Worm (Caenorhabditis elegans): ENCODE data around the gene C31H2.3.

DNA sequence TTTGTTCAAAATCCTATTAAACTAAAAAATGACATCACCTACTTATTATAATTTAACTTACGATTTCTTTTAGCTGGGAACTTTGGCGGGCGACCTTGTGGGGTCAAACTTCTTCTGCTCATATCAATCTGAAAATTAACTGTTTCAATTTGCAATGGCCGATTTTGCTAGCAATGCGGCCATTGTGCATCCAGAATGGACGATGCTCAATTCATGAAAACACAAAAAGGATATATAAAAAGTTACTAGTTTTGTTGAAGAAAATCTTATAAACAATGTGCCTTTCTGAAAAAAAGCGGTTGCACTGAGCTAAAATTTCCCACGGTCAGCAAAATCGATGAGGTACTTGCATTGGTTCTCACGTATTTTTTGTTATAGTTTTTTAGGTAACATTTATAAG is at the start of gene C31H2.3:
- TF ChIP-seq elt-3 (tag; optimal IDR thresholded peaks at IDR 0.05) (no peak), mab-5 (tag; optimal IDR thresholded peaks at IDR 0.05) (no peak), nhr-237 (tag; optimal IDR thresholded peaks at IDR 0.05) (no peak)
